Worm (Caenorhabditis elegans): ENCODE results near the gene lury-1.
A peak's percentile ranks its signal among the peaks of the same experiment; 100 is the strongest.

The lury-1 gene

DNA sequence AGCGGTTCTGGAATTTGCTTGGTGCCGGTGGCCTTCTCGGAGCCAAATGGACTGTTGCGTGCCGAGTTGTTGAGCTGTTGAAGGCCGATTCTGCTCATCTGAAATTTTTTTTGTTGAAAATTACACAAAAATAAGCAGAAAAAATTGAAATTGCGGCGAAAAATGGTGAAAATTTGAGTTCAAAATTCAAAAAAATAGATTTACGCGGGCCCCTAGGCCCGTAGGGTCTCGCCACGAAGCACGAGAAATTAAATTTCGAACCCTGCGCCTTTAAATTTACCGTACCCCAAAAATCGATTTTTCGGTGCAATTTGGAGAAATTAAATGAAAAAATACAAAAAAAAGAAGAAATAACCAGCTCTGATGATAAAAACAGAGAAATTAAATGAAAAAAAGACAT lies 39.0 kb downstream of the lury-1 start, which contains the start of gene gmn-1 (continued):
- peak; percentile 67 for TF ChIP-seq rcor-1 (GFP tag; IDR thresholded peaks at IDR 0.05)
- TF ChIP-seq snpc-1.1 (tag; optimal IDR thresholded peaks at IDR 0.05; ENCODE audit: insufficient read depth), result peak; percentile 63
- TF ChIP-seq lin-54 (GFP tag; optimal IDR thresholded peaks at IDR 0.05), result peak; percentile 85
- no peak for TF ChIP-seq ZK185.1 (tag; optimal IDR thresholded peaks at IDR 0.05; ENCODE audit: poor library complexity, severe bottlenecking)
- TF ChIP-seq T07F8.4 (tag; optimal IDR thresholded peaks at IDR 0.05), result no peak
- no peak for TF ChIP-seq cebp-1 (GFP tag; IDR thresholded peaks at IDR 0.05)
- no peak for TF ChIP-seq cebp-1 (tag; optimal IDR thresholded peaks at IDR 0.05)
- no peak for TF ChIP-seq ets-4 (GFP tag; optimal IDR thresholded peaks at IDR 0.05)
- no peak for TF ChIP-seq nhr-90 (tag; optimal IDR thresholded peaks at IDR 0.05)
- peak; percentile 87 for TF ChIP-seq ceh-91 (GFP tag; IDR thresholded peaks at IDR 0.05)
- TF ChIP-seq madf-6 (GFP tag; IDR thresholded peaks at IDR 0.05), result peak; percentile 94
- 0 out of 2 replicates have a peak, but pooled peaks have one; percentile 18 for TF ChIP-seq B0019.2 (GFP tag; conservative IDR thresholded peaks at IDR 0.05)
- no peak for TF ChIP-seq madf-10 (tag; optimal IDR thresholded peaks at IDR 0.05)
- no peak for TF ChIP-seq ceh-27 (GFP tag; optimal IDR thresholded peaks at IDR 0.05)
- TF ChIP-seq lin-40 (tag; optimal IDR thresholded peaks at IDR 0.05), result no peak
- no peak for TF ChIP-seq ztf-6 (GFP tag; IDR thresholded peaks at IDR 0.05)
- TF ChIP-seq hmg-1.2 (GFP tag; IDR thresholded peaks at IDR 0.05), result peak; percentile 39
- TF ChIP-seq snpc-4 (GFP tag; optimal IDR thresholded peaks at IDR 0.05), result no peak
- TF ChIP-seq snpc-4 (tag; optimal IDR thresholded peaks at IDR 0.05), result peak in 1 of 4 experiments; percentile 23
- TF ChIP-seq B0336.3 (GFP tag; IDR thresholded peaks at IDR 0.05), result no peak
- TF ChIP-seq F57A8.1 (GFP tag; optimal IDR thresholded peaks at IDR 0.05), result no peak
- no peak for TF ChIP-seq F37B4.10 (GFP tag; IDR thresholded peaks at IDR 0.05)
- 0 out of 2 replicates have a peak, but pooled peaks have one; percentile 26 for TF ChIP-seq ceh-100 (GFP tag; IDR thresholded peaks at IDR 0.05)
- 0 out of 2 replicates have a peak, but pooled peaks have one; percentile 31 for TF ChIP-seq hsf-1 (GFP tag; IDR thresholded peaks at IDR 0.05)
- TF ChIP-seq lin-35 (GFP tag; optimal IDR thresholded peaks at IDR 0.05), result peak in 1 of 3 experiments; percentile 26
- TF ChIP-seq dpl-1 (GFP tag; optimal IDR thresholded peaks at IDR 0.05), result peak; percentile 72
- peak; percentile 3 for TF ChIP-seq chd-7 (tag; optimal IDR thresholded peaks at IDR 0.05)
- no peak for TF ChIP-seq nfya-2 (GFP tag; IDR thresholded peaks at IDR 0.05)
- no peak for TF ChIP-seq lag-1 (GFP tag; IDR thresholded peaks at IDR 0.05)
- 0 out of 2 replicates have a peak, but pooled peaks have one; percentile 23 for TF ChIP-seq Y79H2A.3 (GFP tag; conservative IDR thresholded peaks at IDR 0.05)
- no peak for TF ChIP-seq ztf-18 (tag; optimal IDR thresholded peaks at IDR 0.05)

DNA sequence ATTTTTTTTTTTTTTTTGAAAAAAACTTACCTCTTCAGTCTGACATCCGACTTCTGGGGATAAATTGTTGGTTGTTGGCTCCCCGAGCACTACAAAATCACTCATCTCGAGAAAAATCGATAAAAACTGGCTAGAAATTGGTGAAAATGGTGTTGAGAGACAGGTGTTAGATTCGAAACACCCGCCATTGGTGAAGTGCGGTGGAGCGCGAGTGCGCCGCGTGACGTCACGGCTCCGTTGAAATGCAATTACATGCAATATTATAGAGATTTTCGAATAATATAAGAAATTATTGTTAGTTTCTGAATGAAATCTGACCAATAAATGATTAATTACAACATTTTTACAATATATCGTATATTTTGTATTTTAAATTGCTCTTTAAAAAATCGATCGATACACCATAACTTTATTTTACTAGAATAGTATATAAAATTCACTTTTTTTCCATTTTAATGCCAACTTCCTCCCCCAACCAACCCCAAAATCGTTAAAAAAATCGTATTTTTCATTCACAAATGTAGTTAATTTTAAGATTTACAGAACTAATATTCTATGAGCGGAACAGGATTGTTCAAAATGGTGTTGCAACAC lies 40.0 kb downstream of the lury-1 start, which contains the start of the genes Y75B8A.18 and Y75B8A.19:
Gene Y75B8A.18 (minus strand): TSS at position 142 of the 594 bp plus-strand sequence.
Gene Y75B8A.19 (plus strand): TSS at position 544 of the 594 bp plus-strand sequence.
- no peak for TF ChIP-seq tbp1 (GFP tag; optimal IDR thresholded peaks at IDR 0.05)
- peak; percentile 65 for TF ChIP-seq efl-1 (GFP tag; optimal IDR thresholded peaks at IDR 0.05)
- TF ChIP-seq lin-54 (GFP tag; optimal IDR thresholded peaks at IDR 0.05), result peak; percentile 77
- no peak for TF ChIP-seq pbrm-1 (GFP tag; IDR thresholded peaks at IDR 0.05)
- TF ChIP-seq snpc-4 (GFP tag; optimal IDR thresholded peaks at IDR 0.05), result no peak
- peak in 1 of 4 experiments; percentile 25 for TF ChIP-seq snpc-4 (tag; optimal IDR thresholded peaks at IDR 0.05)
- peak in 1 of 3 experiments; percentile 84 for TF ChIP-seq lin-35 (GFP tag; optimal IDR thresholded peaks at IDR 0.05)
- no peak for TF ChIP-seq F55B11.4 (tag; optimal IDR thresholded peaks at IDR 0.05; ENCODE audit: borderline replicate concordance, insufficient read depth)
- peak; percentile 44 for TF ChIP-seq dpl-1 (GFP tag; optimal IDR thresholded peaks at IDR 0.05)
- no peak for TF ChIP-seq ekl-4 (GFP tag; IDR thresholded peaks at IDR 0.05)
- TF ChIP-seq mcd-1 (GFP tag; IDR thresholded peaks at IDR 0.05), result peak; percentile 93
- no peak for TF ChIP-seq ztf-28 (GFP tag; IDR thresholded peaks at IDR 0.05)

All from whole organism, young adult.